Worm (Caenorhabditis elegans) whole organism, early embryonic: Measurements from ENCODE around the gene F31B9.7.

Source experiments
- B0310.2 ChIP-seq: sonication (generic microtip); optimal IDR thresholded peaks from 2 replicates; lab custom pipeline; 2016; ENCODE audit warnings: mild to moderate bottlenecking, missing genetic modification characterization, missing compliant biosample characterization
- F13C5.2 ChIP-seq: sonication (generic microtip); optimal IDR thresholded peaks from 2 replicates; lab custom pipeline; 2017; ENCODE audit warnings: mild to moderate bottlenecking, missing genetic modification characterization, inconsistent platforms, missing compliant biosample characterization
- aly-1 ChIP-seq: sonication (generic microtip); optimal IDR thresholded peaks from 2 replicates; lab custom pipeline; 2016; ENCODE audit warnings: missing genetic modification characterization, missing compliant biosample characterization
- ama-1 ChIP-seq: fragments of 150-350 bp; optimal IDR thresholded peaks from 2 replicates; lab custom pipeline; 2014
- ceh-13 ChIP-seq: fragments of 200-800 bp; sonication (Bioruptor generic); optimal IDR thresholded peaks from 2 replicates; lab custom pipeline; 2018; ENCODE audit warnings: mild to moderate bottlenecking, missing genetic modification characterization, missing compliant biosample characterization
- ceh-36 ChIP-seq: sonication (generic microtip); optimal IDR thresholded peaks from 2 replicates; lab custom pipeline; 2016; ENCODE audit warnings: missing genetic modification characterization, inconsistent platforms, missing compliant biosample characterization
- ets-7 ChIP-seq: sonication (generic microtip); optimal IDR thresholded peaks from 2 replicates; lab custom pipeline; 2016; ENCODE audit warnings: missing genotype, missing genetic modification characterization, missing compliant biosample characterization
- flt-1 ChIP-seq: fragments of 200-800 bp; sonication (Bioruptor generic); IDR thresholded peaks from 2 replicates; pipeline ENCODE4 v1.3.6; 2022; ENCODE audit warnings: missing genetic modification characterization, missing compliant biosample characterization
- hmbx-1 ChIP-seq: sonication (generic microtip); optimal IDR thresholded peaks from 2 replicates; lab custom pipeline; 2016; ENCODE audit warnings: mild to moderate bottlenecking, missing genetic modification characterization, missing compliant biosample characterization
- hmg-4 ChIP-seq: fragments of 200-800 bp; sonication (Bioruptor generic); optimal IDR thresholded peaks from 2 replicates; lab custom pipeline; 2018; ENCODE audit warnings: mild to moderate bottlenecking, missing genetic modification characterization, missing compliant biosample characterization
- hnd-1 ChIP-seq: sonication (generic microtip); optimal IDR thresholded peaks from 2 replicates; lab custom pipeline; 2016; ENCODE audit warnings: missing genetic modification characterization, missing compliant biosample characterization
- pes-1 ChIP-seq: fragments of 200-800 bp; sonication (Bioruptor generic); IDR thresholded peaks from 2 replicates; pipeline ENCODE4 v1.3.6; 2022; ENCODE audit warnings: missing genetic modification reagents, missing genetic modification characterization, missing compliant biosample characterization
- scrt-1 ChIP-seq: fragments of 200-800 bp; sonication (Bioruptor generic); IDR thresholded peaks from 2 replicates; pipeline ENCODE4 v1.3.6; 2022; ENCODE audit warnings: missing genetic modification characterization, missing compliant biosample characterization
- sea-1 ChIP-seq: fragments of 200-800 bp; sonication (Bioruptor generic); conservative IDR thresholded peaks from 2 replicates; pipeline ENCODE4 v1.3.6; 2022; ENCODE audit warnings: missing genetic modification characterization, missing compliant biosample characterization
- tbx-11 ChIP-seq: fragments of 200-800 bp; sonication (Bioruptor generic); IDR thresholded peaks from 2 replicates; pipeline ENCODE4 v1.3.6; 2022; ENCODE audit warnings: missing genetic modification characterization, missing compliant biosample characterization
- tbx-37 ChIP-seq: fragments of 200-800 bp; sonication (Bioruptor generic); conservative IDR thresholded peaks from 2 replicates; pipeline ENCODE4 v1.3.6; 2022; ENCODE audit warnings: missing genetic modification reagents, missing genetic modification characterization, missing compliant biosample characterization
- tra-4 ChIP-seq: sonication (generic microtip); optimal IDR thresholded peaks from 2 replicates; lab custom pipeline; 2017; ENCODE audit warnings: missing genetic modification characterization, missing compliant biosample characterization

The F31B9.7 gene

DNA sequence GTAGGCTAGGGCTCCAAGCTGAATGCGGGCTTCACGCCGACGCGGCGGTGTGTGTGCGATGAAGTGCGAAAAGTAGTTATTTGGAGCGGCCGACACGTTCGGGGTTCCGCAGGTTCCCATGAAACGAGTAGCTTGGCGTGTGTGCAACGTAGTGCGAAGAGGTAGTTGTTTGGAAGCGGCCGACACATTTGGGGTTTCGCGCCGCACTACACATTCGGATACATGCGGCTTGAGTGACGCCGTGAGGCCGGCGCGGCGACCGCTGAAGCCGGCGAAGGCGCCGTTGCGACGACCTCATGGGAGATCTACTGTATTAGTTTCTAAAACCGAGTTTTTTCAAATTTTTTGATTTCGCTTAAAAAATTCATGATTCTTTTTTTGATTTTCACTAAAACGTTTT lies 18.3 kb upstream of the F31B9.7 start:
- no peak for TF ChIP-seq F13C5.2
- TF ChIP-seq ama-1 (lab: Kevin White, UChicago), result no peak
- no peak for TF ChIP-seq hmbx-1
- no peak for TF ChIP-seq B0310.2 (tag; lab: Kevin White, UChicago)
- TF ChIP-seq hnd-1 (tag; lab: Kevin White, UChicago), result no peak
- no peak for TF ChIP-seq ceh-36 (tag; lab: Kevin White, UChicago)
- no peak for TF ChIP-seq scrt-1
- TF ChIP-seq tbx-37 (GFP tag; lab: Robert Waterston, UW), result no peak
- TF ChIP-seq flt-1, result no peak
- TF ChIP-seq sea-1 (GFP tag; lab: Robert Waterston, UW), result no peak
- no peak for TF ChIP-seq tra-4 (tag; lab: Kevin White, UChicago)
- no peak for TF ChIP-seq aly-1
- TF ChIP-seq pes-1, result no peak
- TF ChIP-seq ets-7 (tag; lab: Kevin White, UChicago), result no peak
- TF ChIP-seq hmg-4 (GFP tag; lab: Kevin White, UChicago), result no peak
- no peak for TF ChIP-seq ceh-13 (GFP tag; lab: Kevin White, UChicago)
- no peak for TF ChIP-seq tbx-11

DNA sequence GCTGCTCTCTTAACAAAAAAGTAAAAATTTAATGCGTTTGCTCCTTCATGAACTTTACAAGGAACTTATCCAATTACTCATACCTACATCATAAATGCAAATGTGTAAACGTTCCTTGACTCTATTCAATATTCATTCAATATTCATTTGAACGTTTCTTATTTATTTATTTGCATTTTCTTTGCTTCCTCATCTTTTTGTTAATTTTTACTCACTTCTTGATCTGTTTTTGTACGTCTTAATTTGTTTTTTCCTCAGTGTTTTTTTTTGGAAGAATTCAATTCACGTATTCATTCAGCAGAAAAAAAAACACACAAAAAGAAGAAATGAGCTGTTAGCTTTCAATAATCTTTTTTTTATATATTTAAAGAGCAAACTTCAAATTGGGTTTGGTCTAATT lies 16.6 kb upstream of the F31B9.7 start:
- TF ChIP-seq ceh-13 (GFP tag; lab: Kevin White, UChicago) (no peak), hnd-1 (tag; lab: Kevin White, UChicago) (no peak), B0310.2 (tag; lab: Kevin White, UChicago) (no peak), tbx-37 (GFP tag; lab: Robert Waterston, UW) (no peak), tra-4 (tag; lab: Kevin White, UChicago) (no peak), hmbx-1 (no peak), sea-1 (GFP tag; lab: Robert Waterston, UW) (no peak), flt-1 (no peak), tbx-11 (no peak), hmg-4 (GFP tag; lab: Kevin White, UChicago) (no peak), aly-1 (no peak), pes-1 (no peak), F13C5.2 (no peak), ama-1 (lab: Kevin White, UChicago) (no peak), ceh-36 (tag; lab: Kevin White, UChicago) (no peak), scrt-1 (no peak), ets-7 (tag; lab: Kevin White, UChicago) (no peak)

DNA sequence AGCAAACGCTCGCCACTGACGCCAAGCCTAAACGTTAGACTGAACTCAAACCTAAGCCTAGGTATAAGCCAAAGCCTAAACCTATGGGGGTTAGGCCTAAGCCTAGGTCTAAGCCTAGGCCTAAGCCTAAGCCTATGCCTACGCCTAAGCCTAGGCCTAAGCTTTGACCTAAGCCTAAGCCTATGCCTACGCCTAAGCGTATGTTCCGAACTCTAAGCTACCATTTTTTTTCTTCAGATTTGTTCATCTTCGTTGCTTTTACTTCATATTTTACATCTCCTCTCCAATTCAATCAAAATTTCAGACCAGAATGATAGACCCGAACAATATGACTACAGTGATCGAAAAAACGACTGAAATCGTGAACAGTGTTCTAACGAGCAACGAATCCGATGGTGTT lies 9.1 kb upstream of the F31B9.7 start, which contains the start of gene npr-33:
TSS of gene npr-33 (plus strand) at position 301 of the 400 bp plus-strand sequence.
- no peak for TF ChIP-seq ceh-13 (GFP tag; lab: Kevin White, UChicago)
- no peak for TF ChIP-seq tra-4 (tag; lab: Kevin White, UChicago)
- TF ChIP-seq B0310.2 (tag; lab: Kevin White, UChicago), result no peak
- no peak for TF ChIP-seq ets-7 (tag; lab: Kevin White, UChicago)
- TF ChIP-seq hnd-1 (tag; lab: Kevin White, UChicago), result no peak
- no peak for TF ChIP-seq hmg-4 (GFP tag; lab: Kevin White, UChicago)
- TF ChIP-seq pes-1, result no peak
- TF ChIP-seq flt-1, result no peak
- TF ChIP-seq tbx-11, result no peak
- no peak for TF ChIP-seq scrt-1
- no peak for TF ChIP-seq ceh-36 (tag; lab: Kevin White, UChicago)

DNA sequence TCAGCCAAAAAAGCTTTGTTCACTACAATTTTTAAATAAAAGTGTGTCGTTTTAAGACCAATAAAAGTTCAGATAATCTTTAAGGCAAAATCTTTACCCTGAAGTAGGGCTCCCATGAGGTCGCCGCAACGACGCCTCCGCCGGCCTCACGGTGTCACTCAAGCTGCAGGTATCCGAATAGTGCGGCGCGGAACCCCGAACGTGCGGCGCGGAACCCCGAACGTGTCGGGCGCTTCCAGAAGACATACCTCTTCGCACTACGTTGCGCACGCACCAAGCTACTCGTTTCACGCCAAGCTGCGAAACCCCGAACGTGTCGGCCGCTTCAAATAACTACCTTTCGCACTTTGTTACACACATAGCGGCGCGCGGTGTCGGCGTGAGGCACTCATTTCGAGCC lies 6.6 kb upstream of the F31B9.7 start:
- TF ChIP-seq ama-1 (lab: Kevin White, UChicago) (no peak), tbx-37 (GFP tag; lab: Robert Waterston, UW) (no peak), ceh-36 (tag; lab: Kevin White, UChicago) (no peak), hnd-1 (tag; lab: Kevin White, UChicago) (no peak), hmg-4 (GFP tag; lab: Kevin White, UChicago) (no peak), pes-1 (no peak)

DNA sequence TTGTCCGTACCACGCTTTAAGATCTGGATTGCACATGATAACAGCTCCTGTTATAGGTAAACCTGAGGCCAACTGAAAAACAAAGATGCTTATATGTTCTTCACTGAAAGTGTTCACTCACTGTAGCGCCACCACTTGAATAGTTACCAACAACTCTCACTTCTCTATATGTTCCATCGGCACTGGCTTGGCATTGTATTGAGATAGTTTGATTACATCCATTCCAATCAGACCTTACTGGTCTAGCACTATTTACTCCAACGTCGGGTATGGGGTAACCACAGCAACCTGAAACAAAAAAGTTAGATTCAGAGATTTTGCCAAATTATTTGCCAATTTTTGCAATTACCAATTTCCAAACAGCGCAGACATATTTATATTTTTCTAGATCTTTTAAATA lies 3.7 kb upstream of the F31B9.7 start:
- no peak for TF ChIP-seq tbx-11
- no peak for TF ChIP-seq B0310.2 (tag; lab: Kevin White, UChicago)
- no peak for TF ChIP-seq hmbx-1
- TF ChIP-seq hmg-4 (GFP tag; lab: Kevin White, UChicago), result no peak
- TF ChIP-seq pes-1, result no peak
- no peak for TF ChIP-seq flt-1

DNA sequence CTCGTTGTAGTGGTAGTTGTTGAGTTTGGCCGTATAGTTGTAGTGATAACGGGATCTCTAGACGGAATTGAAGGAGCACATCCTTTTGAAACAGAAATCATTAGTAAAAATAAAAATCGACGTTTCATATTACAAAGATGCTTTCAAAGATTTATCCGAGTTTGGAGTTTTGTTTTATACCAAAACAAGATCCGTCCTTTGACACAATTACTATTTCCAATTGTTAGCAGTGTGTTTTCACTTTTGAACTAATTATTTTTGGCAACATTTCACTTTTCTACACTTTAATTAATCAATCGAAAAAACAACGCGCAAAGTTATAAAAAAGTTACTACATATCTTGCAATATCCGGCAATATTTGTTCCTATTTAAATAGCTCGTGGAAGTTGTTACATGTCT lies 2.5 kb upstream of the F31B9.7 start, which contains the start of the genes F31B9.4 and F31B9.2:
TSS of gene F31B9.4 (minus strand) at position 101 of the 400 bp plus-strand sequence.
TSS of gene F31B9.2 (plus strand) at position 368 of the 400 bp plus-strand sequence.
- TF ChIP-seq hmbx-1 (no peak), pes-1 (no peak), flt-1 (no peak), aly-1 (no peak), ets-7 (tag; lab: Kevin White, UChicago) (no peak), tbx-37 (GFP tag; lab: Robert Waterston, UW) (no peak), tbx-11 (no peak), hnd-1 (tag; lab: Kevin White, UChicago) (no peak), F13C5.2 (no peak), tra-4 (tag; lab: Kevin White, UChicago) (no peak), hmg-4 (GFP tag; lab: Kevin White, UChicago) (no peak), ceh-13 (GFP tag; lab: Kevin White, UChicago) (no peak), scrt-1 (no peak), B0310.2 (tag; lab: Kevin White, UChicago) (no peak), ceh-36 (tag; lab: Kevin White, UChicago) (no peak), sea-1 (GFP tag; lab: Robert Waterston, UW) (no peak), ama-1 (lab: Kevin White, UChicago) (no peak)

DNA sequence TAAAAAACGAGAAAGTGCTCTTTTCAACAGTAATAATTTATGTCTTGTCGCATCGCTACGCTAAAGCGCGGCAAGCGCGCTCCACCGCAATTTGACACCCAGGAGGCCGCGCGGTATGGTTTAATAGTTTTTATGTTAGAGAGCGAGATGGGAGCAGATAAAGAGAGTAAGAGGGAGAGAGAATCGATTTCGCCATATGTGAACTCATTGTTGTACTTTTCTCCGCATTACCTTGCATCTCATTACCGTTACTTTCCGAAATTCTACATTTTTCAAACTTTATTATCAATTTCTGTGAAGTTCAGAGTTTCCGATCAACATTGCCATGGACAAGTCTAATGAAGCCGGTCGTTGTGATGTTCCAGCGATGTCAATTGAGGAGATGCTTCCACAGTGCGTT lies 4.0 kb downstream of the F31B9.7 start, which contains the start of gene F31B9.3:
TSS of gene F31B9.3 (plus strand) at position 301 of the 400 bp plus-strand sequence.
- TF ChIP-seq tbx-37 (GFP tag; lab: Robert Waterston, UW) (no peak), tra-4 (tag; lab: Kevin White, UChicago) (no peak), ceh-13 (GFP tag; lab: Kevin White, UChicago) (no peak), scrt-1 (no peak), sea-1 (GFP tag; lab: Robert Waterston, UW) (no peak), ceh-36 (tag; lab: Kevin White, UChicago) (no peak), flt-1 (no peak), tbx-11 (no peak), ama-1 (lab: Kevin White, UChicago) (no peak), hmbx-1 (no peak)
